Worm (Caenorhabditis elegans) whole organism, late embryonic: ENCODE measurements around the gene ZC13.1.
A peak's percentile ranks its signal among the peaks of the same experiment; 100 is the strongest.

Experiments
- C08G9.2 ChIP-seq: sonication (generic microtip); optimal IDR thresholded peaks from 2 replicates; lab custom pipeline; 2016; ENCODE audit warnings: mild to moderate bottlenecking, missing genetic modification characterization, moderate library complexity, missing compliant biosample characterization
- C38D4.7 ChIP-seq: fragments of 200-800 bp; sonication (Bioruptor generic); optimal IDR thresholded peaks from 2 replicates; lab custom pipeline; 2018; ENCODE audit warnings: mild to moderate bottlenecking, missing genetic modification characterization, moderate library complexity, missing compliant biosample characterization
- F13H6.1 ChIP-seq: sonication (generic microtip); optimal IDR thresholded peaks from 2 replicates; lab custom pipeline; 2016; ENCODE audit warnings: missing genetic modification characterization, missing compliant biosample characterization
- K02D7.2 ChIP-seq: sonication (generic microtip); optimal IDR thresholded peaks from 2 replicates; lab custom pipeline; 2017; ENCODE audit warnings: mild to moderate bottlenecking, missing genetic modification characterization, missing compliant biosample characterization
- K09A11.1 ChIP-seq: sonication (generic microtip); optimal IDR thresholded peaks from 2 replicates; lab custom pipeline; 2017; ENCODE audit warnings: antibody characterized with exemption, mild to moderate bottlenecking, missing genetic modification characterization, missing compliant biosample characterization; ENCODE audit not compliant: insufficient read depth
- T23F11.4 ChIP-seq: fragments of 200-800 bp; sonication (Bioruptor generic); optimal IDR thresholded peaks from 2 replicates; lab custom pipeline; 2018; ENCODE audit warnings: mild to moderate bottlenecking, missing genetic modification characterization, missing compliant biosample characterization
- Y22D7AL.16 ChIP-seq: sonication (generic microtip); optimal IDR thresholded peaks from 2 replicates; lab custom pipeline; 2016; ENCODE audit warnings: missing genetic modification characterization, missing compliant biosample characterization
- ama-1 ChIP-seq: fragments of 150-350 bp; optimal IDR thresholded peaks from 2 replicates; lab custom pipeline; 2014
- ceh-14 ChIP-seq: sonication (generic microtip); optimal IDR thresholded peaks from 2 replicates; lab custom pipeline; 2016; ENCODE audit warnings: missing genotype, missing genetic modification characterization, missing compliant biosample characterization
- ceh-18 ChIP-seq: sonication (generic microtip); optimal IDR thresholded peaks from 2 replicates; lab custom pipeline; 2016; ENCODE audit warnings: missing genetic modification characterization, missing compliant biosample characterization
- ceh-19 ChIP-seq: fragments of 200-800 bp; sonication (Bioruptor generic); optimal IDR thresholded peaks from 2 replicates; lab custom pipeline; 2018; ENCODE audit warnings: mild to moderate bottlenecking, missing genetic modification characterization, missing compliant biosample characterization
- ceh-2 ChIP-seq: sonication (generic microtip); optimal IDR thresholded peaks from 2 replicates; lab custom pipeline; 2016; ENCODE audit warnings: missing genotype, missing genetic modification characterization, missing compliant biosample characterization
- ceh-24 ChIP-seq: sonication (generic microtip); optimal IDR thresholded peaks from 2 replicates; lab custom pipeline; 2016; ENCODE audit warnings: mild to moderate bottlenecking, missing genetic modification characterization, missing compliant biosample characterization
- ceh-31 ChIP-seq: sonication (generic microtip); optimal IDR thresholded peaks from 2 replicates; lab custom pipeline; 2016; ENCODE audit warnings: missing genetic modification characterization, missing compliant biosample characterization
- ceh-34 ChIP-seq: sonication (generic microtip); optimal IDR thresholded peaks from 2 replicates; lab custom pipeline; 2016; ENCODE audit warnings: mild to moderate bottlenecking, missing genetic modification characterization, missing compliant biosample characterization
- ceh-6 ChIP-seq: fragments of 200-800 bp; sonication (Bioruptor generic); optimal IDR thresholded peaks from 2 replicates; lab custom pipeline; 2018; ENCODE audit warnings: mild to moderate bottlenecking, missing genetic modification characterization, missing compliant biosample characterization
- ceh-9 ChIP-seq: sonication (generic microtip); optimal IDR thresholded peaks from 2 replicates; lab custom pipeline; 2016; ENCODE audit warnings: mild to moderate bottlenecking, missing genetic modification characterization, inconsistent platforms, missing compliant biosample characterization
- dve-1 ChIP-seq: sonication (generic microtip); optimal IDR thresholded peaks from 2 replicates; lab custom pipeline; 2017; ENCODE audit warnings: antibody characterized with exemption, mild to moderate bottlenecking, missing genetic modification characterization, missing compliant biosample characterization
- elt-2 ChIP-seq: sonication (generic microtip); optimal IDR thresholded peaks from 2 replicates; lab custom pipeline; 2016; ENCODE audit warnings: missing genetic modification reagents, missing genetic modification characterization, missing compliant biosample characterization
- ets-4 ChIP-seq: sonication (generic microtip); optimal IDR thresholded peaks from 2 replicates; lab custom pipeline; 2016; ENCODE audit warnings: missing genetic modification characterization, missing compliant biosample characterization
- eyg-1 ChIP-seq: sonication (generic microtip); optimal IDR thresholded peaks from 2 replicates; lab custom pipeline; 2016; ENCODE audit warnings: missing genotype, missing genetic modification characterization, missing compliant biosample characterization
- fkh-10 ChIP-seq: fragments of 150-350 bp; optimal IDR thresholded peaks from 2 replicates; lab custom pipeline; 2014; ENCODE audit warnings: missing biosample characterization, missing genetic modification reagents, missing genetic modification characterization
- hlh-30 ChIP-seq: sonication (generic microtip); optimal IDR thresholded peaks from 2 replicates; lab custom pipeline; 2017; ENCODE audit warnings: antibody characterized with exemption, missing genetic modification characterization, missing compliant biosample characterization; ENCODE audit not compliant: insufficient read depth
- nfya-1 ChIP-seq: sonication (generic microtip); optimal IDR thresholded peaks from 2 replicates; lab custom pipeline; 2017; ENCODE audit warnings: missing genetic modification characterization, mild to moderate bottlenecking, missing compliant biosample characterization, antibody characterized with exemption, moderate library complexity
- nhr-232 ChIP-seq: sonication (generic microtip); optimal IDR thresholded peaks from 2 replicates; lab custom pipeline; 2016; ENCODE audit warnings: missing genetic modification characterization, missing compliant biosample characterization
- pag-3 ChIP-seq: sonication (generic microtip); optimal IDR thresholded peaks from 2 replicates; lab custom pipeline; 2016; ENCODE audit warnings: missing compliant biosample characterization, missing genetic modification characterization, borderline replicate concordance
- pat-9 ChIP-seq: fragments of 200-800 bp; sonication (Bioruptor generic); optimal IDR thresholded peaks from 2 replicates; lab custom pipeline; 2018; ENCODE audit warnings: mild to moderate bottlenecking, missing genetic modification characterization, moderate library complexity, missing compliant biosample characterization
- pax-1 ChIP-seq: fragments of 150-350 bp; optimal IDR thresholded peaks from 2 replicates; lab custom pipeline; 2014; ENCODE audit warnings: missing biosample characterization, missing genetic modification characterization
- pha-2 ChIP-seq: sonication (generic microtip); optimal IDR thresholded peaks from 2 replicates; lab custom pipeline; 2017; ENCODE audit warnings: mild to moderate bottlenecking, missing genetic modification characterization, missing compliant biosample characterization
- pha-4 ChIP-seq: fragments of 150-350 bp; optimal IDR thresholded peaks from 2 replicates; lab custom pipeline; 2018; ENCODE audit warnings: missing biosample characterization, missing genetic modification reagents, missing genetic modification characterization
- pqm-1 ChIP-seq: sonication (generic microtip); optimal IDR thresholded peaks from 2 replicates; lab custom pipeline; 2016; ENCODE audit warnings: missing genetic modification characterization, missing compliant biosample characterization
- pros-1 ChIP-seq: fragments of 150-350 bp; optimal IDR thresholded peaks from 2 replicates; lab custom pipeline; 2014; ENCODE audit warnings: missing biosample characterization, missing genetic modification reagents, missing genetic modification characterization
- ref-2 ChIP-seq: sonication (generic microtip); optimal IDR thresholded peaks from 2 replicates; lab custom pipeline; 2016; ENCODE audit warnings: missing genetic modification characterization, missing compliant biosample characterization
- rnt-1 ChIP-seq: sonication (generic microtip); optimal IDR thresholded peaks from 2 replicates; lab custom pipeline; 2016; ENCODE audit warnings: missing genetic modification characterization, missing compliant biosample characterization
- sdc-2 ChIP-seq: sonication (generic microtip); optimal IDR thresholded peaks from 2 replicates; lab custom pipeline; 2016; ENCODE audit warnings: missing genotype, missing genetic modification characterization, missing compliant biosample characterization
- sox-2 ChIP-seq: fragments of 200-800 bp; sonication (Bioruptor generic); IDR thresholded peaks from 2 replicates; pipeline ENCODE4 v1.3.6; 2022; ENCODE audit warnings: missing genetic modification reagents, missing genetic modification characterization, missing compliant biosample characterization
- sox-4 ChIP-seq: sonication (generic microtip); optimal IDR thresholded peaks from 2 replicates; lab custom pipeline; 2017; ENCODE audit warnings: mild to moderate bottlenecking, missing genetic modification characterization, inconsistent platforms, missing compliant biosample characterization
- syd-9 ChIP-seq: sonication (generic microtip); optimal IDR thresholded peaks from 2 replicates; lab custom pipeline; 2016; ENCODE audit warnings: mild to moderate bottlenecking, missing genetic modification characterization, moderate library complexity, missing compliant biosample characterization
- tbx-2 ChIP-seq: sonication (generic microtip); optimal IDR thresholded peaks from 2 replicates; lab custom pipeline; 2016; ENCODE audit warnings: missing genetic modification characterization, missing compliant biosample characterization
- tbx-7 ChIP-seq: sonication (generic microtip); optimal IDR thresholded peaks from 2 replicates; lab custom pipeline; 2016; ENCODE audit warnings: missing genotype, missing genetic modification characterization, missing compliant biosample characterization
- unc-42 ChIP-seq: sonication (generic microtip); optimal IDR thresholded peaks from 2 replicates; lab custom pipeline; 2016; ENCODE audit warnings: missing genotype, missing genetic modification characterization, missing compliant biosample characterization
- unc-55 ChIP-seq: sonication (generic microtip); optimal IDR thresholded peaks from 2 replicates; lab custom pipeline; 2017; ENCODE audit warnings: missing biosample characterization, missing genetic modification reagents, missing genetic modification characterization
- zip-5 ChIP-seq: sonication (generic microtip); optimal IDR thresholded peaks from 2 replicates; lab custom pipeline; 2016; ENCODE audit warnings: missing genetic modification characterization, missing compliant biosample characterization

ZC13.1 gene

ce11 chrX:876935-877334 lies at the start of gene ZC13.1:
Gene ZC13.1 (plus strand): TSS chrX:877239.
- TF ChIP-seq tbx-2 (tag; lab: Kevin White, UChicago) (peak; percentile 79), pag-3 (no peak), unc-42 (peak; percentile 46), eyg-1 (no peak), sox-2 (GFP tag; lab: Robert Waterston, UW) (peak; percentile 8; the same call in 1 of the 2 replicates), ceh-34 (tag; lab: Kevin White, UChicago) (peak; percentile 39), ceh-24 (tag; lab: Kevin White, UChicago) (no peak), ceh-31 (tag; lab: Kevin White, UChicago) (peak; percentile 85), dve-1 (tag; lab: Kevin White, UChicago) (peak; percentile 58), ceh-6 (GFP tag; lab: Kevin White, UChicago) (no peak), ceh-14 (tag; lab: Kevin White, UChicago) (peak; percentile 30), syd-9 (tag; lab: Kevin White, UChicago) (no peak), ceh-18 (tag; lab: Kevin White, UChicago) (peak; percentile 43), F13H6.1 (peak; percentile 38), ref-2 (tag; lab: Kevin White, UChicago) (peak; percentile 81), K02D7.2 (tag; lab: Kevin White, UChicago) (no peak), pqm-1 (tag; lab: Kevin White, UChicago) (no peak), sdc-2 (tag; lab: Kevin White, UChicago) (peak; percentile 80), pros-1 (tag; lab: Kevin White, UChicago) (peak; percentile 62), nfya-1 (tag; lab: Kevin White, UChicago) (peak; percentile 71), ceh-2 (tag; lab: Kevin White, UChicago) (peak; percentile 33), ceh-19 (GFP tag; lab: Kevin White, UChicago) (peak; percentile 22), unc-55 (peak; percentile 62), hlh-30 (tag; lab: Kevin White, UChicago) (peak; percentile 2), ceh-9 (tag; lab: Kevin White, UChicago) (no peak), pax-1 (tag; lab: Kevin White, UChicago) (peak; percentile 51), fkh-10 (no peak), C38D4.7 (GFP tag; lab: Kevin White, UChicago) (no peak), rnt-1 (tag; lab: Kevin White, UChicago) (peak; percentile 61), C08G9.2 (peak; percentile 6), ets-4 (tag; lab: Kevin White, UChicago) (peak; percentile 0), elt-2 (tag; lab: Kevin White, UChicago) (peak; percentile 26), Y22D7AL.16 (tag; lab: Kevin White, UChicago) (no peak)

- TF ChIP-seq unc-55 (peak; percentile 74), dve-1 (tag; lab: Kevin White, UChicago) (peak; percentile 72), T23F11.4 (no peak), rnt-1 (tag; lab: Kevin White, UChicago) (peak; percentile 9), tbx-7 (tag; lab: Kevin White, UChicago) (no peak), tbx-2 (tag; lab: Kevin White, UChicago) (peak; percentile 78), zip-5 (tag; lab: Kevin White, UChicago) (no peak), pros-1 (tag; lab: Kevin White, UChicago) (peak; percentile 6), ceh-31 (tag; lab: Kevin White, UChicago) (peak; percentile 70), K09A11.1 (tag; lab: Kevin White, UChicago) (no peak), nfya-1 (tag; lab: Kevin White, UChicago) (peak; percentile 65), ceh-19 (GFP tag; lab: Kevin White, UChicago) (peak; percentile 6), ceh-18 (tag; lab: Kevin White, UChicago) (peak; percentile 51), K02D7.2 (tag; lab: Kevin White, UChicago) (no peak), nhr-232 (tag; lab: Kevin White, UChicago) (no peak), ama-1 (lab: Kevin White, UChicago) (no peak), pha-2 (tag; lab: Kevin White, UChicago) (no peak), ceh-14 (tag; lab: Kevin White, UChicago) (peak; percentile 25), sdc-2 (tag; lab: Kevin White, UChicago) (peak; percentile 58), ceh-34 (tag; lab: Kevin White, UChicago) (peak; percentile 36), pat-9 (no peak), unc-42 (peak; percentile 94), sox-4 (no peak), pha-4 (tag; lab: Kevin White, UChicago) (no peak), ref-2 (tag; lab: Kevin White, UChicago) (peak; percentile 35)
- TF ChIP-seq, all 69 proteins: peak for 14
These were observed 49.5 kb upstream of the ZC13.1 start for ce11 chrX:827502-827901.
